Fruit fly (Drosophila melanogaster): ENCODE results near the gene Ccp84Ac.

Ccp84Ac gene

DNA sequence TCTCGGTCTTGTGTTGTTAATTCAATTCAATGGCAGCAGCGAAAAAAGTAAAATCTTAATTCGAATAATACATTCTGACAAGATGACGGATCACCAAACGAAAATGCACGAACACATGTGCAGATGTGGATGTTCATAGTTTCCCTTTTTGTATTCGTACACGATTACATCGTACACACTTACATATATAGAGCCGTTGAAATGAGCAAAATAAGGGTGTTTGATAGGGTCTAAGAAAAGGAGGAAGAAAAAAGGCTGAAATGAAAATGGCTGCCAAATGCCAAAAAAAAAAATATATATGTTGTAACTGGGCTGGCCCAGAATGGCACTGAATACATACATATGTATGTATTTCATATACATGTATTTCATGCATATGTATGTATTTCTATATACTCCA, 27.8 kb downstream of the Ccp84Ac start:
- no peak for TF ChIP-seq fd96Ca (GFP tag; IDR thresholded peaks at IDR 0.05)
- no peak for TF ChIP-seq CG13204 (GFP tag; optimal IDR thresholded peaks at IDR 0.05)
- TF ChIP-seq CG17806 (tag; optimal IDR thresholded peaks at IDR 0.05), result no peak
- TF ChIP-seq CG10348 (GFP tag; IDR thresholded peaks at IDR 0.05), result no peak
- no peak for TF ChIP-seq Pif1A (GFP tag; optimal IDR thresholded peaks at IDR 0.05)
- no peak for TF ChIP-seq CG4496 (GFP tag; IDR thresholded peaks at IDR 0.05)
- TF ChIP-seq CG34367 (tag; optimal IDR thresholded peaks at IDR 0.05), result no peak
- TF ChIP-seq CG32121 (GFP tag; IDR thresholded peaks at IDR 0.05), result no peak
- TF ChIP-seq rn (GFP tag; IDR thresholded peaks at IDR 0.05), result no peak

DNA sequence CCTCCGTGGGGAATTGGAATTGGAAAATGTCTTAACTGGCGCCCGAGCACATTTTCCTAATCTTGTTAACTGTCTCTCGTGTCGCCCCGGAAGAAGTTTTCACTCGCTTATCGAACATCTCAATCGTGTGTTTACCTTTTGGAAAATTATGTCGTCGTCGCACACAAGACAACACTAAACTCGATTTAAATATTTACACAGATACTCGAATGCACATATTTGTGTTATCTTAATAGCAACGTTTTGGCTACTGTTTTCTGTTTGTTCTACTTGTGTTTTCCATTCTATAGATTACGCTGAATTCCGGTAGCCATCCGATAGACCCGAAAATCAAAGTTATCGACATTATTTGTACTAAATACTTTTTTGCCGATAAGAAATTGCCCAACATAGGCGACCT, 28.8 kb downstream of the Ccp84Ac start:
- TF ChIP-seq CG17806 (tag; optimal IDR thresholded peaks at IDR 0.05), result no peak
- TF ChIP-seq rn (GFP tag; IDR thresholded peaks at IDR 0.05), result no peak
- no peak for TF ChIP-seq Pif1B (GFP tag; optimal IDR thresholded peaks at IDR 0.05)
- no peak for TF ChIP-seq CG14655 (GFP tag; optimal IDR thresholded peaks at IDR 0.05)
- no peak for TF ChIP-seq fd96Ca (GFP tag; IDR thresholded peaks at IDR 0.05)
- TF ChIP-seq CG8301 (tag; optimal IDR thresholded peaks at IDR 0.05), result no peak
- TF ChIP-seq CG32121 (GFP tag; IDR thresholded peaks at IDR 0.05), result no peak
- no peak for TF ChIP-seq CG4496 (GFP tag; IDR thresholded peaks at IDR 0.05)
- no peak for TF ChIP-seq CG15710 (tag; optimal IDR thresholded peaks at IDR 0.05)
- TF ChIP-seq gl (tag; optimal IDR thresholded peaks at IDR 0.05), result no peak
- TF ChIP-seq Pif1A (GFP tag; optimal IDR thresholded peaks at IDR 0.05), result no peak
- TF ChIP-seq CG12605 (GFP tag; IDR thresholded peaks at IDR 0.05), result no peak
- TF ChIP-seq Snoo (tag; optimal IDR thresholded peaks at IDR 0.05), result no peak
- no peak for TF ChIP-seq CG8159 (tag; optimal IDR thresholded peaks at IDR 0.05)
- TF ChIP-seq CG34367 (tag; optimal IDR thresholded peaks at IDR 0.05), result no peak
- no peak for TF ChIP-seq D1 (tag; optimal IDR thresholded peaks at IDR 0.05)
- no peak for TF ChIP-seq EcR (GFP tag; optimal IDR thresholded peaks at IDR 0.05)

- peak; percentile 50; the same call in 1 of the 3 replicates for TF ChIP-seq fd96Ca (GFP tag; IDR thresholded peaks at IDR 0.05)
- no peak for TF ChIP-seq gl (tag; optimal IDR thresholded peaks at IDR 0.05)
These were observed 30.9 kb downstream of the Ccp84Ac start for dm6 chr3R:6665117-6665654.

DNA sequence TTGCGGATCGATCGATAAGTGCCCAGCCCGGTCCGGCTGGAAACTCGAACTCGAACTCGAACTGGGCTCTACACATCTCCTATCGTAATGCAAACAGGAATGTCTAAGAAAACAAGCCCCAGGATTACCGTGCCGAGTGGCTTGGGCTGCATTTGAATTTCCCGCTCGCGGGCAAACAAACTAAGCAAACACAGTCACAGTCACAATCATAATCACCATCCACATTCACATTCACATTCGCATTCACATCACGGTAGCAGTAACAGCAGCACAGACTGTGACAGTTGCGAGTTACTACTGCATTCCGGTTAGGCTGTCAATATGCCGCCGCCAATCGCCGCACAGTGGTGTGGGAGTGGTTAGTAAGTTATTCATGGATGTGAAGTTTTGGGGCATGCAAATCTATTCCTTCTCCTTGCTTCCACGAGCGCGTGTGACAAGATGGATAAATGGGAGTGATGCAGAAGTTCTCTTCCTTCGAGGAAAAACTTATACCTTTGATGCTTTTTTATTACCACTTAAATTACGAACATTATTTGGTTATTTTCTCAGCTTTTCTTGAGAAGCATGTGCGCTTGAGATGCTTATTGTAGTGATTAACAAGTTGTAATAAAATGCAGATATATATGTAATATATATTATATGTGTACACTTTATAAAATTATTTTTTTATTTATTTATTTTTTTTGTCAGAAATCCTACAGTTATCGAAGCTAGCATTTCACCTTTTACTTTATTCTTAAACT, 31.5 kb downstream of the Ccp84Ac start:
- no peak for TF ChIP-seq Pif1A (GFP tag; optimal IDR thresholded peaks at IDR 0.05)
- TF ChIP-seq CG9948 (tag; optimal IDR thresholded peaks at IDR 0.05), result peak; percentile 11
- peak; percentile 76 for TF ChIP-seq CG4496 (GFP tag; IDR thresholded peaks at IDR 0.05)
- peak; percentile 50 for TF ChIP-seq CG14655 (GFP tag; optimal IDR thresholded peaks at IDR 0.05)
- no peak for TF ChIP-seq CG17806 (tag; optimal IDR thresholded peaks at IDR 0.05)
- no peak; the same call in 1 of the 2 replicates for TF ChIP-seq Ets98B (GFP tag; IDR thresholded peaks at IDR 0.05)
- peak; percentile 19 for TF ChIP-seq CG8159 (tag; optimal IDR thresholded peaks at IDR 0.05)
- peak; percentile 51; the same call in 2 of the 3 replicates for TF ChIP-seq fd96Ca (GFP tag; IDR thresholded peaks at IDR 0.05)
- no peak for TF ChIP-seq CG13204 (GFP tag; optimal IDR thresholded peaks at IDR 0.05)
- no peak for TF ChIP-seq CG15710 (tag; optimal IDR thresholded peaks at IDR 0.05)

dm6 chr3R:6663289-6663666, 32.8 kb downstream of the Ccp84Ac start:
- TF ChIP-seq Ets98B (GFP tag; IDR thresholded peaks at IDR 0.05), result no peak
- TF ChIP-seq EcR (GFP tag; optimal IDR thresholded peaks at IDR 0.05), result no peak
- TF ChIP-seq CG9948 (tag; optimal IDR thresholded peaks at IDR 0.05), result no peak
- no peak for TF ChIP-seq CG15710 (tag; optimal IDR thresholded peaks at IDR 0.05)
- no peak for TF ChIP-seq CG17806 (tag; optimal IDR thresholded peaks at IDR 0.05)
- no peak for TF ChIP-seq gl (tag; optimal IDR thresholded peaks at IDR 0.05)
- TF ChIP-seq CG34367 (tag; optimal IDR thresholded peaks at IDR 0.05), result no peak

- TF ChIP-seq D1 (tag; optimal IDR thresholded peaks at IDR 0.05) (no peak), CG17806 (tag; optimal IDR thresholded peaks at IDR 0.05) (no peak), CG13204 (GFP tag; optimal IDR thresholded peaks at IDR 0.05) (no peak), CG34367 (tag; optimal IDR thresholded peaks at IDR 0.05) (no peak), CG8301 (tag; optimal IDR thresholded peaks at IDR 0.05) (no peak), Pif1B (GFP tag; optimal IDR thresholded peaks at IDR 0.05) (no peak), CG9948 (tag; optimal IDR thresholded peaks at IDR 0.05) (no peak), Ets98B (GFP tag; IDR thresholded peaks at IDR 0.05) (no peak), CG15710 (tag; optimal IDR thresholded peaks at IDR 0.05) (no peak), CG14655 (GFP tag; optimal IDR thresholded peaks at IDR 0.05) (no peak), CG10348 (GFP tag; IDR thresholded peaks at IDR 0.05) (no peak), CG12605 (GFP tag; IDR thresholded peaks at IDR 0.05) (no peak), CG8159 (tag; optimal IDR thresholded peaks at IDR 0.05) (no peak), gl (tag; optimal IDR thresholded peaks at IDR 0.05) (no peak), fd96Ca (GFP tag; IDR thresholded peaks at IDR 0.05) (no peak; the same call in 2 of the 3 replicates)
These were observed 33.3 kb downstream of the Ccp84Ac start for dm6 chr3R:6662613-6663288.
